Fruit fly (Drosophila melanogaster) whole organism, adult: ENCODE measurements around the gene spag4.

Source experiments
- CG14711 ChIP-seq: fragments of 200-800 bp; sonication (Bioruptor generic); optimal IDR thresholded peaks from 2 replicates; lab custom pipeline; 2018; ENCODE audit warnings: missing biosample characterization, mild to moderate bottlenecking, missing genetic modification characterization, moderate library complexity
- Crg-1 ChIP-seq: fragments of 200-800 bp; sonication (Bioruptor generic); optimal IDR thresholded peaks from 2 replicates; lab custom pipeline; 2016; ENCODE audit warnings: missing biosample characterization, missing genetic modification characterization
- cic ChIP-seq: fragments of 200-800 bp; sonication (Bioruptor generic); optimal IDR thresholded peaks from 2 replicates; lab custom pipeline; 2017; ENCODE audit warnings: missing biosample characterization, mild to moderate bottlenecking, missing genetic modification characterization, moderate library complexity
- pad ChIP-seq: fragments of 200-800 bp; sonication (Bioruptor generic); optimal IDR thresholded peaks from 3 replicates; lab custom pipeline; 2017; ENCODE audit warnings: missing biosample characterization, missing genetic modification characterization, mild to moderate bottlenecking, moderate library complexity, missing genetic modification reagents

DNA sequence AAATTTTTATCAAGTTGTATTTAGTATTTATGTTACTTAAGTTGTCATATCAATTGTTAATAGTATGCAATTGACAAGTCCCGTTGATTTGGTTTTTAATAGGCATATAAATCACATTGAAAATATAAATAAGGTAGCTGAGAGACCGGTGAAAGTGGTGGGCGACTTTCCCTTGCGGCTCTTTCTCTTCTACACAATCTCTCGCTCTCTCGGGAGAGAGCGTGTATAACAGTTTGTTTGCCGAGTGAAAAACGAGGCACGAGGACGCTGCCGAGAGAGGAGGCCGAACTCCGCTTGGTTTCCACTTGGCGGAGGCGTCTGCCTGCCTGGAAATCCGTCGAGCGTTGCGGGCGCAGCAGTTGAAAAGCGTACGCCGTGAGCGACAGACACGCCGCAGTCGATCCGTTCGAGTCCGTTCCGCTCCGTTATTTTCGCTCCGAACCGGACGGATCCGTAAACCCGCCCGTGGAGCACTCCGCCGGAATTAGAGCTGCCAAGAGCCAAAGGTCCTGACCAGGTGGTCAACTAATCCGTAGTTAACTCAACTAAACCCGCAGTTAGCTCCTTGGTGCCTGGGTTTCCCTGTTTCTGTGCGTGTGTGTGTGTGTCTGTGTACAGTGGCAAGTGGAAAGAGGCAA, 29.8 kb downstream of the spag4 start, which contains the start of gene kek2:
- no peak for TF ChIP-seq CG14711 (tag; lab: Kevin White, UChicago)
- TF ChIP-seq pad (GFP tag; lab: Kevin White, UChicago) = no peak
- no peak for TF ChIP-seq Crg-1
- TF ChIP-seq cic (GFP tag; lab: Kevin White, UChicago) = no peak
